Worm (Caenorhabditis elegans): ENCODE measurements around the gene atic-1.

DNA sequence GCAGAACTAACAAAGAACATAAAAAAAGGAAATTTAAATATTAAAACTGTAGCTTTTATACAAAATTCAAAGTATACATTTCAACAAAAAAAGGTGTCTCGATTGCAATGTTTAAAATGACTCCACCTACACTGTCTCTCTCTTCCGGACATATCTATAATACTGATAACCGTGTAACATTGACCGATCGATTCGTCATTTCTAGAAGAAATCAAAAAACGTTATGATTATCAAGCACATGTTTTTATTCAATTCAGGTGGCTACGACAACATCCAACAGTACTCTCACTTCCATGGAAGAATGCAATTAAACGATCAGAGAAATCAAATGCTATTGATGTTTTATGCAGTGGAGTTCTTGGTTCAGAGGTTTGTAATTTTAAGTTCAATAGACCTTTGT, 16.7 kb downstream of the atic-1 start:
- TF ChIP-seq nhr-237 (tag; optimal IDR thresholded peaks at IDR 0.05) = no peak
- TF ChIP-seq nhr-90 (tag; optimal IDR thresholded peaks at IDR 0.05; ENCODE audit: poor library complexity) = no peak
- TF ChIP-seq dpl-1 (GFP tag; optimal IDR thresholded peaks at IDR 0.05) = no peak
- no peak for TF ChIP-seq lin-13 (GFP tag; optimal IDR thresholded peaks at IDR 0.05)
- no peak for TF ChIP-seq nhr-76 (tag; optimal IDR thresholded peaks at IDR 0.05)
- TF ChIP-seq hpl-2 (GFP tag; optimal IDR thresholded peaks at IDR 0.05) = no peak
- no peak for TF ChIP-seq nhr-11 (tag; optimal IDR thresholded peaks at IDR 0.05)
- TF ChIP-seq snpc-4 (tag; optimal IDR thresholded peaks at IDR 0.05) = no peak
- TF ChIP-seq mep-1 (tag; optimal IDR thresholded peaks at IDR 0.05) = no peak
- TF ChIP-seq aly-2 (tag; optimal IDR thresholded peaks at IDR 0.05) = no peak
- no peak for TF ChIP-seq nhr-85 (tag)
- no peak for TF ChIP-seq unc-86 (tag; optimal IDR thresholded peaks at IDR 0.05)
- TF ChIP-seq ama-1 (optimal IDR thresholded peaks at IDR 0.05) = no peak
- TF ChIP-seq pax-3 (tag; optimal IDR thresholded peaks at IDR 0.05) = no peak

All from whole organism, L1 larva.